Worm (Caenorhabditis elegans) whole organism, L4/young adult: ENCODE data around the gene ddp-1.

Experiments used
- W03F9.2 ChIP-seq: fragments of 150-350 bp; optimal IDR thresholded peaks from 2 replicates; lab custom pipeline; 2014; ENCODE audit warnings: missing biosample characterization, missing genetic modification characterization
- him-1 ChIP-seq: sonication (generic microtip); optimal IDR thresholded peaks from 2 replicates; lab custom pipeline; 2016; ENCODE audit warnings: missing genotype, missing genetic modification reagents, missing genetic modification characterization, missing compliant biosample characterization

DNA sequence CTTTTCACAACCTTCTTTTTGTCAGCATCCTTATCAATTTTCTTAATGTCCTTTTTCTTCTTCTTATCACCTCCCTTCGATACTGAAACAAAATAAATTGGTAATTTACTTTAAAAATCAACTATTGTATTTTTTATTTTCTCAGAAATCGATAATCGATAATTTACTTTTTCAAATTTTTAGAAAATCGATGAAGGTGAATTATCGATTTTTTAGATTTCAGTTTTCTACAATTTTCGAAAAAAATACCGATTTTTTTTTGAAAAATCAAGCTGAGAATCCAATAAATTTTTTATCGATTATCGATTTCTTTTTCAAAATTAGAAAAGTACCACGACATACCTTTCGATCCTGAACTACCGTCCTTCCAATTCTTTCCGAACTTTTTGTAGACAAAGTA is 23.0 kb downstream of the ddp-1 start:
- TF ChIP-seq him-1 (tag; lab: Kevin White, UChicago) (no peak), W03F9.2 (tag; lab: Kevin White, UChicago) (no peak)
